Fruit fly (Drosophila melanogaster) whole organism, embryonic: Measurements from ENCODE around the gene CG5056.

Experiments used
- Abd-B ChIP-seq: fragments of 200-800 bp; sonication (Bioruptor generic); optimal IDR thresholded peaks from 2 replicates; lab custom pipeline; 2018; ENCODE audit warnings: missing biosample characterization, mild to moderate bottlenecking, missing genetic modification characterization, moderate library complexity
- Adf1 ChIP-seq: fragments of 200-800 bp; sonication (Bioruptor generic); IDR thresholded peaks from 2 replicates; pipeline ENCODE4 v1.3.6; 2022; ENCODE audit warnings: missing biosample characterization, missing genetic modification characterization
- BEAF-32 ChIP-seq: fragments of 200-800 bp; sonication (Bioruptor generic); optimal IDR thresholded peaks from 3 replicates; lab custom pipeline; 2017; ENCODE audit warnings: missing biosample characterization, missing genetic modification characterization, mild to moderate bottlenecking, moderate library complexity, missing genetic modification reagents
- CG10147 ChIP-seq: fragments of 200-800 bp; sonication (Bioruptor generic); optimal IDR thresholded peaks from 2 replicates; lab custom pipeline; 2019; ENCODE audit warnings: missing biosample characterization, mild to moderate bottlenecking, missing genetic modification characterization, moderate library complexity
- CG10979 ChIP-seq: fragments of 200-800 bp; sonication (Bioruptor generic); optimal IDR thresholded peaks from 2 replicates; lab custom pipeline; 2018; ENCODE audit warnings: missing biosample characterization, mild to moderate bottlenecking, missing genetic modification characterization, moderate library complexity
- CG11085 ChIP-seq: fragments of 200-800 bp; sonication (Bioruptor generic); IDR thresholded peaks from 2 replicates; pipeline ENCODE4 v1.3.6; 2022; ENCODE audit warnings: missing biosample characterization, missing genetic modification characterization
- CG11696 ChIP-seq: fragments of 200-800 bp; sonication (Bioruptor generic); IDR thresholded peaks from 2 replicates; pipeline ENCODE4 v1.3.6; 2022; ENCODE audit warnings: missing biosample characterization, missing genetic modification characterization
- CG12744 ChIP-seq: fragments of 200-800 bp; sonication (Bioruptor generic); optimal IDR thresholded peaks from 2 replicates; lab custom pipeline; 2016; ENCODE audit warnings: missing biosample characterization, missing genetic modification characterization
- CG13424 ChIP-seq: fragments of 200-800 bp; sonication (Bioruptor generic); optimal IDR thresholded peaks from 2 replicates; lab custom pipeline; 2019; ENCODE audit warnings: missing biosample characterization, mild to moderate bottlenecking, missing genetic modification characterization, moderate library complexity
- CG14014 ChIP-seq: fragments of 200-800 bp; sonication (Bioruptor generic); IDR thresholded peaks from 2 replicates; pipeline ENCODE4 v1.3.6; 2022; ENCODE audit warnings: missing biosample characterization, missing genetic modification characterization
- CG14050 ChIP-seq: fragments of 200-800 bp; sonication (Bioruptor generic); IDR thresholded peaks from 3 replicates; pipeline ENCODE4 v1.3.6; 2022; ENCODE audit warnings: missing biosample characterization, missing genetic modification characterization
- CG15601 ChIP-seq: fragments of 200-800 bp; sonication (Bioruptor generic); optimal IDR thresholded peaks from 3 replicates; lab custom pipeline; 2019; ENCODE audit warnings: missing biosample characterization, mild to moderate bottlenecking, missing genetic modification characterization, moderate library complexity
- CG1602 ChIP-seq: fragments of 200-800 bp; sonication (Bioruptor generic); optimal IDR thresholded peaks from 3 replicates; lab custom pipeline; 2016; ENCODE audit warnings: missing biosample characterization, missing genetic modification characterization
- CG2120 ChIP-seq: fragments of 200-800 bp; sonication (Bioruptor generic); optimal IDR thresholded peaks from 3 replicates; lab custom pipeline; 2016; ENCODE audit warnings: missing biosample characterization, missing genetic modification characterization
- CG30020 ChIP-seq: fragments of 200-800 bp; optimal IDR thresholded peaks from 2 replicates; lab custom pipeline; 2019; ENCODE audit warnings: missing biosample characterization, mild to moderate bottlenecking, missing genetic modification characterization, moderate library complexity
- CG32767 ChIP-seq: fragments of 200-800 bp; sonication (Bioruptor generic); IDR thresholded peaks from 2 replicates; pipeline ENCODE4 v1.3.6; 2022; ENCODE audit warnings: missing biosample characterization, missing genetic modification characterization
- CG3838 ChIP-seq: fragments of 200-800 bp; sonication (Bioruptor generic); optimal IDR thresholded peaks from 3 replicates; lab custom pipeline; 2016; ENCODE audit warnings: missing biosample characterization, missing genetic modification characterization
- CG4282 ChIP-seq: fragments of 200-800 bp; sonication (Bioruptor generic); optimal IDR thresholded peaks from 2 replicates; lab custom pipeline; 2016; ENCODE audit warnings: missing biosample characterization, missing genetic modification characterization
- CG7556 ChIP-seq: fragments of 200-800 bp; sonication (Bioruptor generic); optimal IDR thresholded peaks from 2 replicates; lab custom pipeline; 2017; ENCODE audit warnings: missing biosample characterization, mild to moderate bottlenecking, missing genetic modification characterization
- CG7786 ChIP-seq: fragments of 200-800 bp; sonication (Bioruptor generic); optimal IDR thresholded peaks from 2 replicates; lab custom pipeline; 2016; ENCODE audit warnings: missing biosample characterization, missing genetic modification characterization
- CG7928 ChIP-seq: fragments of 200-800 bp; sonication (Bioruptor generic); optimal IDR thresholded peaks from 2 replicates; lab custom pipeline; 2017; ENCODE audit warnings: missing biosample characterization, mild to moderate bottlenecking, missing genetic modification characterization
- CG8478 ChIP-seq: fragments of >200 bp; optimal IDR thresholded peaks from 2 replicates; lab custom pipeline; 2018
- CG9215 ChIP-seq: fragments of 200-800 bp; sonication (Bioruptor generic); IDR thresholded peaks from 2 replicates; pipeline ENCODE4 v1.3.6; 2022; ENCODE audit warnings: missing biosample characterization, missing genetic modification characterization
- CG9727 ChIP-seq: fragments of 200-800 bp; sonication (Bioruptor generic); optimal IDR thresholded peaks from 3 replicates; lab custom pipeline; 2017; ENCODE audit warnings: missing biosample characterization, mild to moderate bottlenecking, missing genetic modification characterization
- D19B ChIP-seq: fragments of 200-800 bp; sonication (Bioruptor generic); optimal IDR thresholded peaks from 2 replicates; lab custom pipeline; 2017; ENCODE audit warnings: missing biosample characterization, mild to moderate bottlenecking, missing genetic modification characterization
- Drgx ChIP-seq: fragments of 200-800 bp; sonication (Bioruptor generic); IDR thresholded peaks from 2 replicates; pipeline ENCODE4 v1.3.6; 2022; ENCODE audit warnings: missing biosample characterization, missing genetic modification characterization
- H2.0 ChIP-seq: fragments of 200-800 bp; sonication (Bioruptor generic); IDR thresholded peaks from 2 replicates; pipeline ENCODE4 v1.3.6; 2022; ENCODE audit warnings: missing biosample characterization, missing genetic modification characterization
- HHEX ChIP-seq: fragments of 200-800 bp; sonication (Bioruptor generic); optimal IDR thresholded peaks from 3 replicates; lab custom pipeline; 2017; ENCODE audit warnings: missing biosample characterization, mild to moderate bottlenecking, missing genetic modification characterization, missing genetic modification reagents
- HLH54F ChIP-seq: fragments of 200-800 bp; sonication (Bioruptor generic); optimal IDR thresholded peaks from 3 replicates; lab custom pipeline; 2016; ENCODE audit warnings: missing biosample characterization, missing genetic modification characterization
- Myb ChIP-seq: fragments of 200-800 bp; sonication (Bioruptor generic); optimal IDR thresholded peaks from 2 replicates; lab custom pipeline; 2016; ENCODE audit warnings: missing biosample characterization, missing genetic modification characterization
- Opbp ChIP-seq: fragments of 200-800 bp; sonication (Bioruptor generic); IDR thresholded peaks from 3 replicates; pipeline ENCODE4 v1.3.6; 2022; ENCODE audit warnings: missing biosample characterization, missing genetic modification characterization; ENCODE audit not compliant: partially characterized antibody
- Poxn ChIP-seq: fragments of 200-800 bp; sonication (Bioruptor generic); IDR thresholded peaks from 2 replicates; pipeline ENCODE4 v1.3.6; 2022; ENCODE audit warnings: missing biosample characterization, missing genetic modification characterization
- Sry-δ ChIP-seq: fragments of 200-800 bp; sonication (Bioruptor generic); optimal IDR thresholded peaks from 2 replicates; lab custom pipeline; 2016; ENCODE audit warnings: missing biosample characterization, missing genetic modification characterization
- ac ChIP-seq: fragments of 200-800 bp; sonication (Bioruptor generic); optimal IDR thresholded peaks from 3 replicates; lab custom pipeline; 2017; ENCODE audit warnings: missing biosample characterization, mild to moderate bottlenecking, missing genetic modification characterization
- bab2 ChIP-seq: fragments of 200-800 bp; sonication (Bioruptor generic); optimal IDR thresholded peaks from 2 replicates; lab custom pipeline; 2016; ENCODE audit warnings: missing biosample characterization, missing genetic modification characterization
- chif ChIP-seq, 2 experiments: fragments of 200-800 bp; sonication (Bioruptor generic); optimal IDR thresholded peaks; 3 replicates each; lab custom pipeline; 2016; ENCODE audit warnings: missing biosample characterization in 2 of 2, missing genetic modification characterization in 2 of 2
- crol ChIP-seq: fragments of 200-800 bp; sonication (Bioruptor generic); IDR thresholded peaks from 2 replicates; pipeline ENCODE4 v1.3.6; 2022; ENCODE audit warnings: missing biosample characterization, missing genetic modification characterization
- emc ChIP-seq: fragments of 200-800 bp; sonication (Bioruptor generic); optimal IDR thresholded peaks from 2 replicates; lab custom pipeline; 2016; ENCODE audit warnings: missing biosample characterization, missing genetic modification characterization
- gro ChIP-seq: fragments of 200-800 bp; sonication (Bioruptor generic); optimal IDR thresholded peaks from 2 replicates; lab custom pipeline; 2016; ENCODE audit warnings: missing biosample characterization, missing genetic modification characterization
- gsb ChIP-seq: fragments of 200-800 bp; sonication (Bioruptor generic); IDR thresholded peaks from 2 replicates; pipeline ENCODE4 v1.3.6; 2022; ENCODE audit warnings: missing biosample characterization, missing genetic modification characterization
- gt ChIP-seq: fragments of 200-800 bp; sonication (Bioruptor generic); IDR thresholded peaks from 2 replicates; pipeline ENCODE4 v1.3.6; 2022; ENCODE audit warnings: missing biosample characterization, missing genetic modification characterization
- jigr1 ChIP-seq: fragments of 200-800 bp; sonication (Bioruptor generic); IDR thresholded peaks from 3 replicates; pipeline ENCODE4 v1.3.6; 2022; ENCODE audit warnings: missing biosample characterization, missing genetic modification characterization
- jing ChIP-seq: fragments of 200-800 bp; sonication (Bioruptor generic); optimal IDR thresholded peaks from 2 replicates; lab custom pipeline; 2018; ENCODE audit warnings: missing biosample characterization, mild to moderate bottlenecking, missing genetic modification characterization
- lilli ChIP-seq: fragments of 200-800 bp; sonication (Bioruptor generic); optimal IDR thresholded peaks from 3 replicates; lab custom pipeline; 2016; ENCODE audit warnings: missing biosample characterization, missing genetic modification characterization
- oc ChIP-seq: fragments of 200-800 bp; sonication (Bioruptor generic); optimal IDR thresholded peaks from 2 replicates; lab custom pipeline; 2018; ENCODE audit warnings: missing biosample characterization, mild to moderate bottlenecking, missing genetic modification characterization, moderate library complexity
- org-1 ChIP-seq: fragments of 200-800 bp; sonication (Bioruptor generic); optimal IDR thresholded peaks from 2 replicates; lab custom pipeline; 2017; ENCODE audit warnings: missing biosample characterization, missing genetic modification characterization
- peb ChIP-seq: fragments of 200-800 bp; sonication (Bioruptor generic); IDR thresholded peaks from 2 replicates; pipeline ENCODE4 v1.3.6; 2022; ENCODE audit warnings: missing biosample characterization, missing genetic modification characterization
- sc ChIP-seq, 3 experiments: fragments of >200 bp in 2 of 3; fragments of 200-800 bp in 1 of 3; sonication (Bioruptor generic) in 1 of 3; optimal IDR thresholded peaks; 2 replicates in 2 of 3; 3 replicates in 1 of 3; lab custom pipeline; 2017; ENCODE audit warnings: mild to moderate bottlenecking in 1 of 3, missing biosample characterization in 1 of 3, missing genetic modification characterization in 1 of 3, missing genetic modification reagents in 1 of 3
- shn ChIP-seq: fragments of 200-800 bp; sonication (Bioruptor generic); optimal IDR thresholded peaks from 3 replicates; lab custom pipeline; 2016; ENCODE audit warnings: missing biosample characterization, missing genetic modification characterization
- vnd ChIP-seq: fragments of 200-800 bp; sonication (Bioruptor generic); IDR thresholded peaks from 3 replicates; pipeline ENCODE4 v1.3.6; 2022; ENCODE audit warnings: missing biosample characterization, missing genetic modification characterization; ENCODE audit not compliant: partially characterized antibody
- wor ChIP-seq: fragments of 200-800 bp; sonication (Bioruptor generic); IDR thresholded peaks from 2 replicates; pipeline ENCODE4 v1.3.6; 2022; ENCODE audit warnings: missing biosample characterization, missing genetic modification characterization

The CG5056 gene

DNA sequence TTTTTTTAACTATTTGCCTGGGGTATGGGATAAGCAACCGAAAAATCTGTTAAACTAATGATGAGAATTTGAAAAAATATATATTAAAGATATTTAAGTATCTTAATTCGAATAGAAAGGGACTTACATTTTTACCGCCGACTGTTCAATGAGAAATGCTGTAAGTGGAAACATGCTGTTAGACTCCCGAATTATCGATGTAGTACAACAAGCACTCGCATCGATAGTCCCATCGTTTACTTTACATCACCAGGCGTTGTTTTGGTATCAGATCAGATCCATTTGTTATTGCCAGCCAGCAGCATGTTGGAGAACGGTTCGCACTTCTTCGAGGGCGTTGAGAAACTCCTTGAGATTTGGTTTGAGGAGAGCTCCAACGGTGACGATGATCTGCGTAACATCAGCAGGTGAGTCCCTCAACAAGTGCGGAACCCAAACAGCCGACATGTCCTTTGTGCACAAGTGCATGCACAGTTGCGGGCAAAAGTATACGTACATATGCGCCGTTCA lies 27.2 kb upstream of the CG5056 start, which contains the start of gene SamDC (continued):
- TF ChIP-seq CG10147 (GFP tag; lab: Kevin White, UChicago) (no peak), Poxn (GFP tag; lab: Robert Waterston, UW) (no peak), Opbp (GFP tag; lab: Robert Waterston, UW) (peak; percentile 83), org-1 (GFP tag; lab: Kevin White, UChicago) (no peak), vnd (GFP tag; lab: Robert Waterston, UW) (peak; percentile 59; the same call in 2 of the 3 replicates), CG9215 (GFP tag; lab: Robert Waterston, UW) (no peak), Drgx (GFP tag; lab: Robert Waterston, UW) (no peak; the same call in 1 of the 2 replicates), CG1602 (peak; percentile 39), shn (GFP tag; lab: Kevin White, UChicago) (no peak), CG14050 (GFP tag; lab: Robert Waterston, UW) (peak; percentile 19; the same call in 1 of the 3 replicates), D19B (GFP tag; lab: Kevin White, UChicago) (no peak), CG7928 (GFP tag; lab: Kevin White, UChicago) (no peak), CG15601 (tag; lab: Kevin White, UChicago) (peak; percentile 59), gt (GFP tag; lab: Robert Waterston, UW) (no peak), CG9727 (GFP tag; lab: Kevin White, UChicago) (no peak), HLH54F (peak; percentile 23), Myb (GFP tag; lab: Kevin White, UChicago) (peak; percentile 5), chif (GFP tag; optimal IDR thresholded peaks at IDR 0.05; lab: Kevin White, UChicago) (peak in 1 of 2 experiments; percentile 24), CG8478 (lab: Kevin White, UChicago) (no peak), BEAF-32 (peak; percentile 88), Sry-δ (GFP tag; lab: Kevin White, UChicago) (peak; percentile 92), CG12744 (GFP tag; lab: Kevin White, UChicago) (no peak), oc (tag; lab: Kevin White, UChicago) (no peak), jing (GFP tag; lab: Kevin White, UChicago) (no peak), CG14014 (GFP tag; lab: Robert Waterston, UW) (no peak), CG11696 (GFP tag; lab: Robert Waterston, UW) (peak; percentile 90), CG30020 (tag; lab: Kevin White, UChicago) (peak; percentile 97), H2.0 (GFP tag; lab: Robert Waterston, UW) (no peak), sc (optimal IDR thresholded peaks at IDR 0.05; lab: Kevin White, UChicago) (no peak), sc (GFP tag; optimal IDR thresholded peaks at IDR 0.05; lab: Kevin White, UChicago) (no peak), emc (no peak), jigr1 (GFP tag; lab: Robert Waterston, UW) (no peak; the same call in 2 of the 3 replicates), Abd-B (GFP tag; lab: Kevin White, UChicago) (no peak), gro (GFP tag; lab: Kevin White, UChicago) (peak; percentile 52), HHEX (GFP tag; lab: Kevin White, UChicago) (peak; percentile 48), Adf1 (peak; percentile 27; the same call in 1 of the 2 replicates), CG13424 (tag; lab: Kevin White, UChicago) (peak; percentile 59), bab2 (no peak), CG2120 (peak; percentile 37), peb (no peak; the same call in 1 of the 2 replicates), CG7556 (GFP tag; lab: Kevin White, UChicago) (peak; percentile 21), CG7786 (GFP tag; lab: Kevin White, UChicago) (peak; percentile 16), lilli (peak; percentile 52), gsb (GFP tag; lab: Robert Waterston, UW) (no peak), CG11085 (GFP tag; lab: Robert Waterston, UW) (no peak), CG4282 (GFP tag; lab: Kevin White, UChicago) (no peak), CG10979 (tag; lab: Kevin White, UChicago) (peak; percentile 16), crol (GFP tag; lab: Robert Waterston, UW) (no peak), wor (GFP tag; lab: Robert Waterston, UW) (no peak), CG32767 (GFP tag; lab: Robert Waterston, UW) (no peak), ac (GFP tag; lab: Kevin White, UChicago) (no peak), CG3838 (GFP tag; lab: Kevin White, UChicago) (no peak)
